Fruit fly (Drosophila melanogaster) whole organism, embryonic: ENCODE measurements around the gene Aatf.

Source experiments
- BEAF-32 ChIP-seq: fragments of 200-800 bp; sonication (Bioruptor generic); optimal IDR thresholded peaks from 3 replicates; lab custom pipeline; 2017; ENCODE audit warnings: missing biosample characterization, missing genetic modification characterization, mild to moderate bottlenecking, moderate library complexity, missing genetic modification reagents
- C15 ChIP-seq: fragments of 200-800 bp; sonication (Bioruptor generic); IDR thresholded peaks from 3 replicates; pipeline ENCODE4 v1.3.6; 2022; ENCODE audit warnings: missing biosample characterization, missing genetic modification characterization
- CG10147 ChIP-seq: fragments of 200-800 bp; sonication (Bioruptor generic); optimal IDR thresholded peaks from 2 replicates; lab custom pipeline; 2019; ENCODE audit warnings: missing biosample characterization, mild to moderate bottlenecking, missing genetic modification characterization, moderate library complexity
- CG12236 ChIP-seq: fragments of 200-800 bp; sonication (Bioruptor generic); optimal IDR thresholded peaks from 2 replicates; lab custom pipeline; 2016; ENCODE audit warnings: missing biosample characterization, missing genetic modification characterization
- CG13424 ChIP-seq: fragments of 200-800 bp; sonication (Bioruptor generic); optimal IDR thresholded peaks from 2 replicates; lab custom pipeline; 2019; ENCODE audit warnings: missing biosample characterization, mild to moderate bottlenecking, missing genetic modification characterization, moderate library complexity
- CG15011 ChIP-seq: fragments of 200-800 bp; sonication (Bioruptor generic); optimal IDR thresholded peaks from 3 replicates; lab custom pipeline; 2018; ENCODE audit warnings: missing biosample characterization, mild to moderate bottlenecking, missing genetic modification characterization
- CG1647 ChIP-seq: fragments of 200-800 bp; sonication (Bioruptor generic); optimal IDR thresholded peaks from 3 replicates; lab custom pipeline; 2016; ENCODE audit warnings: missing biosample characterization, missing genetic modification characterization
- CG16815 ChIP-seq: fragments of 200-800 bp; sonication (Bioruptor generic); optimal IDR thresholded peaks from 3 replicates; lab custom pipeline; 2017; ENCODE audit warnings: missing biosample characterization, mild to moderate bottlenecking, missing genetic modification characterization
- CG2120 ChIP-seq: fragments of 200-800 bp; sonication (Bioruptor generic); optimal IDR thresholded peaks from 3 replicates; lab custom pipeline; 2016; ENCODE audit warnings: missing biosample characterization, missing genetic modification characterization
- CG32532 ChIP-seq: fragments of 200-800 bp; sonication (Bioruptor generic); IDR thresholded peaks from 2 replicates; pipeline ENCODE4 v1.3.6; 2022; ENCODE audit warnings: missing biosample characterization, missing genetic modification characterization
- CG32772 ChIP-seq: fragments of 200-800 bp; sonication (Bioruptor generic); IDR thresholded peaks from 2 replicates; pipeline ENCODE4 v1.3.6; 2022; ENCODE audit warnings: missing biosample characterization, missing genetic modification characterization
- CG3726 ChIP-seq: fragments of 200-800 bp; sonication (Bioruptor generic); IDR thresholded peaks from 3 replicates; pipeline ENCODE4, ENCODE4 v1.3.6; 2022; ENCODE audit warnings: missing biosample characterization, missing genetic modification characterization
- CG4328 ChIP-seq: fragments of 200-800 bp; sonication (Bioruptor generic); optimal IDR thresholded peaks from 3 replicates; lab custom pipeline; 2017; ENCODE audit warnings: missing biosample characterization, missing genetic modification reagents, missing genetic modification characterization
- CG4707 ChIP-seq: fragments of 200-800 bp; sonication (Bioruptor generic); optimal IDR thresholded peaks from 2 replicates; lab custom pipeline; 2018; ENCODE audit warnings: missing biosample characterization, mild to moderate bottlenecking, missing genetic modification characterization, moderate library complexity
- CG6175 ChIP-seq: fragments of 200-800 bp; sonication (Bioruptor generic); IDR thresholded peaks from 3 replicates; pipeline ENCODE4 v1.3.6; 2022; ENCODE audit warnings: missing biosample characterization, missing genetic modification characterization
- CG6254 ChIP-seq: fragments of 200-800 bp; sonication (Bioruptor generic); optimal IDR thresholded peaks from 3 replicates; lab custom pipeline; 2017; ENCODE audit warnings: mild to moderate bottlenecking, missing biosample characterization, missing genetic modification reagents, missing genetic modification characterization
- CG6654 ChIP-seq: fragments of 200-800 bp; sonication (Bioruptor generic); optimal IDR thresholded peaks from 2 replicates; lab custom pipeline; 2017; ENCODE audit warnings: missing biosample characterization, mild to moderate bottlenecking, missing genetic modification characterization
- CG7271 ChIP-seq: fragments of 200-800 bp; sonication (Bioruptor generic); optimal IDR thresholded peaks from 2 replicates; lab custom pipeline; 2018; ENCODE audit warnings: missing biosample characterization, mild to moderate bottlenecking, missing genetic modification characterization, moderate library complexity
- CG8359 ChIP-seq: fragments of 200-800 bp; sonication (Bioruptor generic); optimal IDR thresholded peaks from 2 replicates; lab custom pipeline; 2017; ENCODE audit warnings: missing biosample characterization, mild to moderate bottlenecking, missing genetic modification characterization, borderline replicate concordance
- CG8924 ChIP-seq: fragments of 200-800 bp; optimal IDR thresholded peaks from 3 replicates; lab custom pipeline; 2019; ENCODE audit warnings: missing biosample characterization, mild to moderate bottlenecking, missing genetic modification characterization, moderate library complexity
- CG9215 ChIP-seq: fragments of 200-800 bp; sonication (Bioruptor generic); IDR thresholded peaks from 2 replicates; pipeline ENCODE4 v1.3.6; 2022; ENCODE audit warnings: missing biosample characterization, missing genetic modification characterization
- CrebB ChIP-seq: fragments of 200-800 bp; sonication (Bioruptor generic); optimal IDR thresholded peaks from 3 replicates; lab custom pipeline; 2018; ENCODE audit warnings: missing biosample characterization, mild to moderate bottlenecking, missing genetic modification characterization
- Dip2 ChIP-seq: fragments of 200-800 bp; sonication (Bioruptor generic); IDR thresholded peaks from 2 replicates; pipeline ENCODE4 v1.3.6; 2022; ENCODE audit warnings: missing biosample characterization, missing genetic modification characterization
- Dll ChIP-seq: fragments of 200-800 bp; sonication (Bioruptor generic); IDR thresholded peaks from 4 replicates; pipeline ENCODE4 v1.3.6; 2022; ENCODE audit warnings: missing biosample characterization, missing genetic modification characterization; ENCODE audit not compliant: partially characterized antibody
- MBD-R2 ChIP-seq: fragments of 200-800 bp; sonication (Bioruptor generic); IDR thresholded peaks from 2 replicates; pipeline ENCODE4 v1.3.6; 2022; ENCODE audit warnings: missing biosample characterization, missing genetic modification characterization
- MTF-1 ChIP-seq: fragments of 200-800 bp; sonication (Bioruptor generic); optimal IDR thresholded peaks from 2 replicates; lab custom pipeline; 2018; ENCODE audit warnings: missing biosample characterization, mild to moderate bottlenecking, missing genetic modification characterization, borderline replicate concordance
- NC2α ChIP-seq: fragments of 200-800 bp; sonication (Bioruptor generic); optimal IDR thresholded peaks from 2 replicates; lab custom pipeline; 2016; ENCODE audit warnings: missing biosample characterization, missing genetic modification characterization
- Pdp1 ChIP-seq, 2 experiments: fragments of 200-800 bp; sonication (Bioruptor generic); optimal IDR thresholded peaks; 3 replicates each; lab custom pipeline; 2016; ENCODE audit warnings: missing biosample characterization in 2 of 2, missing genetic modification characterization in 2 of 2, mild to moderate bottlenecking in 1 of 2, moderate library complexity in 1 of 2
- Ptx1 ChIP-seq: fragments of 200-800 bp; sonication (Bioruptor generic); IDR thresholded peaks from 2 replicates; pipeline ENCODE4 v1.3.6; 2022; ENCODE audit warnings: missing biosample characterization, missing genetic modification characterization
- Side ChIP-seq: fragments of 200-800 bp; sonication (Bioruptor generic); optimal IDR thresholded peaks from 2 replicates; lab custom pipeline; 2016; ENCODE audit warnings: missing biosample characterization, missing genetic modification characterization
- Stat92E ChIP-seq, 3 experiments: fragments of >200 bp in 2 of 3; fragments of 200-800 bp in 1 of 3; sonication (Bioruptor generic) in 1 of 3; optimal IDR thresholded peaks; 2 replicates each; lab custom pipeline; 2017 to 2019; ENCODE audit warnings: missing biosample characterization in 3 of 3, missing genetic modification characterization in 3 of 3, mild to moderate bottlenecking in 1 of 3, moderate library complexity in 1 of 3
- amos ChIP-seq: fragments of 200-800 bp; sonication (Bioruptor generic); IDR thresholded peaks from 2 replicates; pipeline ENCODE4 v1.3.6; 2022; ENCODE audit warnings: missing biosample characterization, missing genetic modification characterization; ENCODE audit not compliant: partially characterized antibody
- ase ChIP-seq: fragments of 200-800 bp; sonication (Bioruptor generic); IDR thresholded peaks from 3 replicates; pipeline ENCODE4 v1.3.6; 2022; ENCODE audit warnings: missing biosample characterization, missing genetic modification characterization
- bsh ChIP-seq, 2 experiments: fragments of 200-800 bp; sonication (Bioruptor generic); optimal IDR thresholded peaks; 2 replicates each; lab custom pipeline; 2017 to 2018; ENCODE audit warnings: mild to moderate bottlenecking in 2 of 2, missing biosample characterization in 2 of 2, missing genetic modification characterization in 2 of 2, moderate library complexity in 1 of 2
- crc ChIP-seq: fragments of 200-800 bp; sonication (Bioruptor generic); optimal IDR thresholded peaks from 2 replicates; lab custom pipeline; 2016; ENCODE audit warnings: missing biosample characterization, missing genetic modification characterization
- crol ChIP-seq: fragments of 200-800 bp; sonication (Bioruptor generic); IDR thresholded peaks from 2 replicates; pipeline ENCODE4 v1.3.6; 2022; ENCODE audit warnings: missing biosample characterization, missing genetic modification characterization
- dmrt11E ChIP-seq: fragments of 200-800 bp; sonication (Bioruptor generic); optimal IDR thresholded peaks from 3 replicates; lab custom pipeline; 2018; ENCODE audit warnings: missing biosample characterization, mild to moderate bottlenecking, missing genetic modification characterization, moderate library complexity
- ewg ChIP-seq: fragments of 200-800 bp; sonication (Bioruptor generic); optimal IDR thresholded peaks from 3 replicates; lab custom pipeline; 2017; ENCODE audit warnings: mild to moderate bottlenecking, missing biosample characterization, missing genetic modification reagents, missing genetic modification characterization
- eyg ChIP-seq: fragments of 200-800 bp; sonication (Bioruptor generic); optimal IDR thresholded peaks from 3 replicates; lab custom pipeline; 2016; ENCODE audit warnings: missing biosample characterization, missing genetic modification characterization
- fd102C ChIP-seq: fragments of 200-800 bp; sonication (Bioruptor generic); optimal IDR thresholded peaks from 2 replicates; lab custom pipeline; 2018; ENCODE audit warnings: missing biosample characterization, mild to moderate bottlenecking, missing genetic modification characterization, moderate library complexity
- fru ChIP-seq: fragments of >200 bp; optimal IDR thresholded peaks from 2 replicates; lab custom pipeline; 2017
- fu2 ChIP-seq: fragments of 200-800 bp; sonication (Bioruptor generic); optimal IDR thresholded peaks from 2 replicates; lab custom pipeline; 2016; ENCODE audit warnings: missing biosample characterization, missing genetic modification characterization
- h ChIP-seq: fragments of >200 bp; optimal IDR thresholded peaks from 2 replicates; lab custom pipeline; 2017
- ind ChIP-seq: fragments of 200-800 bp; sonication (Bioruptor generic); optimal IDR thresholded peaks from 3 replicates; lab custom pipeline; 2016; ENCODE audit warnings: missing biosample characterization, missing genetic modification characterization
- insv ChIP-seq, 2 experiments: fragments of 200-800 bp; sonication (Bioruptor generic); optimal IDR thresholded peaks; 3 replicates each; lab custom pipeline; 2016 to 2018; ENCODE audit warnings: missing biosample characterization in 2 of 2, missing genetic modification characterization in 2 of 2
- inv ChIP-seq: fragments of 200-800 bp; sonication (Bioruptor generic); IDR thresholded peaks from 2 replicates; pipeline ENCODE4 v1.3.6; 2022; ENCODE audit warnings: missing biosample characterization, missing genetic modification characterization; ENCODE audit not compliant: partially characterized antibody
- onecut ChIP-seq: fragments of 200-800 bp; sonication (Bioruptor generic); IDR thresholded peaks from 2 replicates; pipeline ENCODE4 v1.3.6; 2022; ENCODE audit warnings: missing biosample characterization, missing genetic modification characterization
- pb ChIP-seq: fragments of 200-800 bp; sonication (Bioruptor generic); optimal IDR thresholded peaks from 3 replicates; lab custom pipeline; 2016; ENCODE audit warnings: missing biosample characterization, missing genetic modification characterization
- psq ChIP-seq: fragments of 200-800 bp; sonication (Bioruptor generic); optimal IDR thresholded peaks from 2 replicates; lab custom pipeline; 2017; ENCODE audit warnings: missing biosample characterization, missing genetic modification characterization
- sr ChIP-seq: fragments of 200-800 bp; sonication (Bioruptor generic); IDR thresholded peaks from 3 replicates; pipeline ENCODE4 v1.3.6; 2022; ENCODE audit warnings: missing biosample characterization, missing genetic modification characterization
- tap ChIP-seq: fragments of 200-800 bp; optimal IDR thresholded peaks from 3 replicates; lab custom pipeline; 2019; ENCODE audit warnings: missing biosample characterization, mild to moderate bottlenecking, missing genetic modification characterization, moderate library complexity
- usp ChIP-seq: fragments of >200 bp; optimal IDR thresholded peaks from 2 replicates; lab custom pipeline; 2017; ENCODE audit warnings: missing biosample characterization, missing genetic modification characterization

Gene Aatf

dm6 chr2L:6700742-6701141 lies 16.7 kb upstream of the Aatf start (continued):
- TF ChIP-seq insv (GFP tag; optimal IDR thresholded peaks at IDR 0.05; lab: Kevin White, UChicago) (peak in 1 of 2 experiments; percentile 20), CG6254 (GFP tag; lab: Kevin White, UChicago) (no peak), ind (GFP tag; lab: Kevin White, UChicago) (no peak), CG32532 (GFP tag; lab: Robert Waterston, UW) (0 out of 2 replicates have a peak, but pooled peaks have one; percentile 5), eyg (GFP tag; lab: Kevin White, UChicago) (no peak), onecut (GFP tag; lab: Robert Waterston, UW) (no peak), psq (GFP tag; lab: Kevin White, UChicago) (no peak), ewg (GFP tag; lab: Kevin White, UChicago) (no peak), usp (GFP tag; lab: Kevin White, UChicago) (no peak), ase (GFP tag; lab: Robert Waterston, UW) (no peak), crc (GFP tag; lab: Kevin White, UChicago) (no peak), sr (GFP tag; lab: Robert Waterston, UW) (no peak), C15 (GFP tag; lab: Robert Waterston, UW) (no peak), CG6654 (GFP tag; lab: Kevin White, UChicago) (no peak), CG13424 (tag; lab: Kevin White, UChicago) (no peak), crol (GFP tag; lab: Robert Waterston, UW) (no peak), CrebB (tag; lab: Kevin White, UChicago) (peak; percentile 24), Pdp1 (GFP tag; optimal IDR thresholded peaks at IDR 0.05; lab: Kevin White, UChicago) (peak in 1 of 2 experiments; percentile 49), tap (tag; lab: Kevin White, UChicago) (no peak), CG3726 (GFP tag; lab: Robert Waterston, UW) (no peak), CG16815 (no peak), dmrt11E (tag; lab: Kevin White, UChicago) (peak; percentile 77), NC2α (peak; percentile 62), CG9215 (GFP tag; lab: Robert Waterston, UW) (no peak), fd102C (GFP tag; lab: Kevin White, UChicago) (peak; percentile 99), CG7271 (tag; lab: Kevin White, UChicago) (peak; percentile 80), CG12236 (peak; percentile 38), MTF-1 (peak; percentile 36), fu2 (GFP tag; lab: Kevin White, UChicago) (no peak), Dll (GFP tag; lab: Robert Waterston, UW) (no peak), CG15011 (peak; percentile 45), CG4328 (GFP tag; lab: Kevin White, UChicago) (no peak), pb (GFP tag; lab: Kevin White, UChicago) (no peak), Dip2 (no peak), amos (GFP tag; lab: Robert Waterston, UW) (no peak), CG2120 (GFP tag; lab: Kevin White, UChicago) (no peak), CG8359 (GFP tag; lab: Kevin White, UChicago) (peak; percentile 34), h (lab: Kevin White, UChicago) (no peak), fru (no peak), CG6175 (GFP tag; lab: Robert Waterston, UW) (no peak), inv (GFP tag; lab: Robert Waterston, UW) (no peak), CG32772 (GFP tag; lab: Robert Waterston, UW) (no peak), Side (GFP tag; lab: Kevin White, UChicago) (peak; percentile 40), Stat92E (GFP tag; optimal IDR thresholded peaks at IDR 0.05; lab: Kevin White, UChicago) (no peak), Ptx1 (no peak), MBD-R2 (GFP tag; lab: Robert Waterston, UW) (no peak), CG1647 (GFP tag; lab: Kevin White, UChicago) (no peak), CG8924 (tag; lab: Kevin White, UChicago) (peak; percentile 71), CG4707 (no peak), CG10147 (GFP tag; lab: Kevin White, UChicago) (no peak), bsh (GFP tag; optimal IDR thresholded peaks at IDR 0.05; lab: Kevin White, UChicago) (peak in 1 of 2 experiments; percentile 17), BEAF-32 (GFP tag; lab: Kevin White, UChicago) (no peak)
